Fruit fly (Drosophila melanogaster) whole organism, embryonic: ENCODE data around the gene MFS18.

Experiments
- ATbp ChIP-seq: fragments of 200-800 bp; sonication (Bioruptor generic); optimal IDR thresholded peaks from 2 replicates; lab custom pipeline; 2017; ENCODE audit warnings: missing biosample characterization, mild to moderate bottlenecking, missing genetic modification characterization, missing genetic modification reagents
- Adf1 ChIP-seq: fragments of 200-800 bp; sonication (Bioruptor generic); IDR thresholded peaks from 2 replicates; pipeline ENCODE4 v1.3.6; 2022; ENCODE audit warnings: missing biosample characterization, missing genetic modification characterization
- Aef1 ChIP-seq: fragments of 200-800 bp; sonication (Bioruptor generic); IDR thresholded peaks from 3 replicates; pipeline ENCODE4 v1.3.6; 2022; ENCODE audit warnings: missing biosample characterization, missing genetic modification characterization
- Bgb ChIP-seq: fragments of 200-800 bp; sonication (Bioruptor generic); IDR thresholded peaks from 2 replicates; pipeline ENCODE4 v1.3.6; 2022; ENCODE audit warnings: missing biosample characterization, missing genetic modification characterization; ENCODE audit not compliant: partially characterized antibody
- BtbVII ChIP-seq: fragments of 200-800 bp; sonication (Bioruptor generic); optimal IDR thresholded peaks from 3 replicates; lab custom pipeline; 2017; ENCODE audit warnings: missing biosample characterization, mild to moderate bottlenecking, missing genetic modification characterization
- CG10431 ChIP-seq: fragments of 200-800 bp; sonication (Bioruptor generic); optimal IDR thresholded peaks from 3 replicates; lab custom pipeline; 2018; ENCODE audit warnings: missing biosample characterization, mild to moderate bottlenecking, missing genetic modification characterization
- CG10959 ChIP-seq: fragments of 200-800 bp; sonication (Bioruptor generic); IDR thresholded peaks from 2 replicates; pipeline ENCODE4 v1.3.6; 2022; ENCODE audit warnings: missing biosample characterization, missing genetic modification characterization
- CG11696 ChIP-seq: fragments of 200-800 bp; sonication (Bioruptor generic); IDR thresholded peaks from 2 replicates; pipeline ENCODE4 v1.3.6; 2022; ENCODE audit warnings: missing biosample characterization, missing genetic modification characterization
- CG13287 ChIP-seq: fragments of 200-800 bp; sonication (Bioruptor generic); IDR thresholded peaks from 2 replicates; pipeline ENCODE4 v1.3.6; 2022; ENCODE audit warnings: missing biosample characterization, missing genetic modification characterization; ENCODE audit not compliant: partially characterized antibody
- CG13624 ChIP-seq: fragments of 200-800 bp; sonication (Bioruptor generic); optimal IDR thresholded peaks from 2 replicates; lab custom pipeline; 2016; ENCODE audit warnings: missing biosample characterization, missing genetic modification characterization
- CG16779 ChIP-seq: fragments of 200-800 bp; sonication (Bioruptor generic); IDR thresholded peaks from 2 replicates; pipeline ENCODE4 v1.3.6; 2022; ENCODE audit warnings: missing biosample characterization, missing genetic modification characterization
- CG17912 ChIP-seq: fragments of 200-800 bp; sonication (Bioruptor generic); optimal IDR thresholded peaks from 2 replicates; lab custom pipeline; 2018; ENCODE audit warnings: missing biosample characterization, mild to moderate bottlenecking, missing genetic modification characterization
- CG2129 ChIP-seq: fragments of 200-800 bp; sonication (Bioruptor generic); IDR thresholded peaks from 2 replicates; pipeline ENCODE4 v1.3.6; 2022; ENCODE audit warnings: missing biosample characterization, missing genetic modification characterization; ENCODE audit not compliant: partially characterized antibody
- CG2889 ChIP-seq: fragments of 200-800 bp; sonication (Bioruptor generic); IDR thresholded peaks from 3 replicates; pipeline ENCODE4 v1.3.6; 2022; ENCODE audit warnings: missing biosample characterization, missing genetic modification characterization
- CG3163 ChIP-seq: fragments of 200-800 bp; sonication (Bioruptor generic); optimal IDR thresholded peaks from 3 replicates; lab custom pipeline; 2016; ENCODE audit warnings: missing biosample characterization, missing genetic modification characterization
- CG3407 ChIP-seq: fragments of 200-800 bp; sonication (Bioruptor generic); optimal IDR thresholded peaks from 2 replicates; lab custom pipeline; 2018; ENCODE audit warnings: missing biosample characterization, mild to moderate bottlenecking, missing genetic modification characterization
- CG34224 ChIP-seq: fragments of 200-800 bp; sonication (Bioruptor generic); IDR thresholded peaks from 3 replicates; pipeline ENCODE4 v1.3.6; 2022; ENCODE audit warnings: missing biosample characterization, missing genetic modification characterization; ENCODE audit not compliant: partially characterized antibody
- CG4730 ChIP-seq: fragments of 200-800 bp; sonication (Bioruptor generic); IDR thresholded peaks from 2 replicates; pipeline ENCODE4 v1.3.6; 2022; ENCODE audit warnings: missing biosample characterization, missing genetic modification characterization
- CG5953 ChIP-seq: fragments of 200-800 bp; sonication (Bioruptor generic); IDR thresholded peaks from 2 replicates; pipeline ENCODE4 v1.3.6; 2022; ENCODE audit warnings: missing biosample characterization, missing genetic modification characterization
- CG6765 ChIP-seq: fragments of 200-800 bp; sonication (Bioruptor generic); optimal IDR thresholded peaks from 3 replicates; lab custom pipeline; 2017; ENCODE audit warnings: missing biosample characterization, mild to moderate bottlenecking, missing genetic modification characterization
- CG7372 ChIP-seq: fragments of 200-800 bp; sonication (Bioruptor generic); IDR thresholded peaks from 2 replicates; pipeline ENCODE4 v1.3.6; 2022; ENCODE audit warnings: missing biosample characterization, missing genetic modification characterization
- CG8281 ChIP-seq: fragments of 200-800 bp; sonication (Bioruptor generic); optimal IDR thresholded peaks from 2 replicates; lab custom pipeline; 2018; ENCODE audit warnings: missing biosample characterization, mild to moderate bottlenecking, missing genetic modification characterization, moderate library complexity
- CG9876 ChIP-seq: fragments of 200-800 bp; sonication (Bioruptor generic); optimal IDR thresholded peaks from 2 replicates; lab custom pipeline; 2016; ENCODE audit warnings: missing biosample characterization, missing genetic modification characterization
- CTCF ChIP-seq: fragments of 200-800 bp; sonication (Bioruptor generic); optimal IDR thresholded peaks from 2 replicates; lab custom pipeline; 2017; ENCODE audit warnings: missing biosample characterization, mild to moderate bottlenecking, missing genetic modification characterization, moderate library complexity
- Deaf1 ChIP-seq: fragments of 200-800 bp; optimal IDR thresholded peaks from 3 replicates; lab custom pipeline; 2019; ENCODE audit warnings: missing biosample characterization, mild to moderate bottlenecking, missing genetic modification characterization, moderate library complexity
- HmgZ ChIP-seq: fragments of 200-800 bp; sonication (Bioruptor generic); optimal IDR thresholded peaks from 2 replicates; lab custom pipeline; 2018; ENCODE audit warnings: missing biosample characterization, mild to moderate bottlenecking, missing genetic modification characterization
- Hr39 ChIP-seq: fragments of >200 bp; optimal IDR thresholded peaks from 2 replicates; lab custom pipeline; 2017
- Nf-YA ChIP-seq: fragments of 200-800 bp; sonication (Bioruptor generic); IDR thresholded peaks from 2 replicates; pipeline ENCODE4 v1.3.6; 2022; ENCODE audit warnings: missing biosample characterization, missing genetic modification characterization
- Opbp ChIP-seq: fragments of 200-800 bp; sonication (Bioruptor generic); IDR thresholded peaks from 3 replicates; pipeline ENCODE4 v1.3.6; 2022; ENCODE audit warnings: missing biosample characterization, missing genetic modification characterization; ENCODE audit not compliant: partially characterized antibody
- Sry-β ChIP-seq: fragments of 200-800 bp; sonication (Bioruptor generic); optimal IDR thresholded peaks from 2 replicates; lab custom pipeline; 2018; ENCODE audit warnings: missing biosample characterization, mild to moderate bottlenecking, missing genetic modification characterization, moderate library complexity
- YL-1 ChIP-seq: fragments of 200-800 bp; sonication (Bioruptor generic); optimal IDR thresholded peaks from 3 replicates; lab custom pipeline; 2017; ENCODE audit warnings: missing biosample characterization, mild to moderate bottlenecking, missing genetic modification characterization
- ab ChIP-seq: fragments of 200-800 bp; sonication (Bioruptor generic); optimal IDR thresholded peaks from 2 replicates; lab custom pipeline; 2016; ENCODE audit warnings: missing biosample characterization, missing genetic modification characterization
- amos ChIP-seq: fragments of 200-800 bp; sonication (Bioruptor generic); IDR thresholded peaks from 2 replicates; pipeline ENCODE4 v1.3.6; 2022; ENCODE audit warnings: missing biosample characterization, missing genetic modification characterization; ENCODE audit not compliant: partially characterized antibody
- bigmax ChIP-seq: fragments of 200-800 bp; sonication (Bioruptor generic); optimal IDR thresholded peaks from 2 replicates; lab custom pipeline; 2018; ENCODE audit warnings: missing biosample characterization, mild to moderate bottlenecking, missing genetic modification characterization
- bsh ChIP-seq, 2 experiments: fragments of 200-800 bp; sonication (Bioruptor generic); optimal IDR thresholded peaks; 2 replicates each; lab custom pipeline; 2017 to 2018; ENCODE audit warnings: mild to moderate bottlenecking in 2 of 2, missing biosample characterization in 2 of 2, missing genetic modification characterization in 2 of 2, moderate library complexity in 1 of 2
- dmrt11E ChIP-seq: fragments of 200-800 bp; sonication (Bioruptor generic); optimal IDR thresholded peaks from 3 replicates; lab custom pipeline; 2018; ENCODE audit warnings: missing biosample characterization, mild to moderate bottlenecking, missing genetic modification characterization, moderate library complexity
- dpn ChIP-seq, 2 experiments: fragments of 200-800 bp; sonication (Bioruptor generic); optimal IDR thresholded peaks; 3 replicates each; lab custom pipeline; 2016; ENCODE audit warnings: missing biosample characterization in 2 of 2, missing genetic modification characterization in 2 of 2
- fd3F ChIP-seq: fragments of 200-800 bp; sonication (Bioruptor generic); optimal IDR thresholded peaks from 2 replicates; lab custom pipeline; 2018; ENCODE audit warnings: missing biosample characterization, mild to moderate bottlenecking, missing genetic modification characterization, moderate library complexity
- gfzf ChIP-seq: fragments of 200-800 bp; sonication (Bioruptor generic); optimal IDR thresholded peaks from 2 replicates; lab custom pipeline; 2016; ENCODE audit warnings: missing biosample characterization, mild to moderate bottlenecking, missing genetic modification characterization, moderate library complexity
- gsb ChIP-seq: fragments of 200-800 bp; sonication (Bioruptor generic); IDR thresholded peaks from 2 replicates; pipeline ENCODE4 v1.3.6; 2022; ENCODE audit warnings: missing biosample characterization, missing genetic modification characterization
- mam ChIP-seq: fragments of 200-800 bp; sonication (Bioruptor generic); optimal IDR thresholded peaks from 3 replicates; lab custom pipeline; 2016; ENCODE audit warnings: missing biosample characterization, missing genetic modification characterization
- sens ChIP-seq: fragments of 200-800 bp; sonication (Bioruptor generic); peaks from one replicate; lab custom pipeline; 2016; ENCODE audit warnings: missing biosample characterization, missing genetic modification characterization
- sr ChIP-seq: fragments of 200-800 bp; sonication (Bioruptor generic); IDR thresholded peaks from 3 replicates; pipeline ENCODE4 v1.3.6; 2022; ENCODE audit warnings: missing biosample characterization, missing genetic modification characterization
- twi ChIP-seq: fragments of 200-800 bp; optimal IDR thresholded peaks from 2 replicates; lab custom pipeline; 2019; ENCODE audit warnings: missing biosample characterization, mild to moderate bottlenecking, missing genetic modification characterization, moderate library complexity
- unc-4 ChIP-seq: fragments of 200-800 bp; sonication (Bioruptor generic); IDR thresholded peaks from 2 replicates; pipeline ENCODE4 v1.3.6; 2022; ENCODE audit warnings: missing biosample characterization, missing genetic modification characterization; ENCODE audit not compliant: partially characterized antibody
- vnd ChIP-seq: fragments of 200-800 bp; sonication (Bioruptor generic); IDR thresholded peaks from 3 replicates; pipeline ENCODE4 v1.3.6; 2022; ENCODE audit warnings: missing biosample characterization, missing genetic modification characterization; ENCODE audit not compliant: partially characterized antibody
- yki ChIP-seq: fragments of >200 bp; optimal IDR thresholded peaks from 3 replicates; lab custom pipeline; 2018
- z ChIP-seq: fragments of 200-800 bp; sonication (Bioruptor generic); IDR thresholded peaks from 3 replicates; pipeline ENCODE4 v1.3.6; 2022; ENCODE audit warnings: missing biosample characterization, missing genetic modification characterization
- zfh1 ChIP-seq: fragments of 200-800 bp; sonication (Bioruptor generic); IDR thresholded peaks from 3 replicates; pipeline ENCODE4 v1.3.6; 2022; ENCODE audit warnings: missing biosample characterization, missing genetic modification characterization

The MFS18 gene

DNA sequence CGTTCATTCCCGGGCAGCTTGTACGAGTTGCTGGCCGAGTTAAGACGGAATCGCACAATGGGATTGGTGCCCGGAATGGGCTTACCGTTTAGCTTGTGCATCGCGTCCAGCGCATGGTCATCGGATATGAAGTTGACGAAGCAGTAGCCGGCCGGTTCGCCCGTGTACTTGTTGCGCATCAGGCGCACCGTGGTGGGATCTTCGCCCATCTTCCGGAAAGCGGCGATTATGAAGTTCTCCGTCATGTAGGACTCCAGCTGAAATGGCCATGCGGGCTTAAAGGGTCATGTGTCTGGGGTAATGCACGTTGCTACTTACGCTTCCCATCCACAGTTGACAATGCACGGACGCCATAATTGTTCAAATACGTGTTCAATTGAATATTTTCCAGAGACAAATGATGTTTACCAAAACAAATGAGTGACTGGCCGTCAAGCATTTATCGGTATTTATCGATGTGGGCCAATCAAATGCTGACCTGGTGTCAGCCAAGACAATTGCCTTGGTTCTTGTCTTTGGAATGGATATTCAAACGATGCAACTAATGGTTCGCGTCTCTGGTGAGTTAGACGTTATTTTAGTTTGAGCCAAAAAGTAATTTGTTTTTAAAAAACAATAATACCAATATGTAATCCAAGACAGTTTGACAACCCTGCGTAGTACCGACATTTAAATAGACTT is 5.7 kb upstream of the MFS18 start, which contains the start of the genes Secp43 and ND-B8 (continued):
- TF ChIP-seq bigmax = no peak

DNA sequence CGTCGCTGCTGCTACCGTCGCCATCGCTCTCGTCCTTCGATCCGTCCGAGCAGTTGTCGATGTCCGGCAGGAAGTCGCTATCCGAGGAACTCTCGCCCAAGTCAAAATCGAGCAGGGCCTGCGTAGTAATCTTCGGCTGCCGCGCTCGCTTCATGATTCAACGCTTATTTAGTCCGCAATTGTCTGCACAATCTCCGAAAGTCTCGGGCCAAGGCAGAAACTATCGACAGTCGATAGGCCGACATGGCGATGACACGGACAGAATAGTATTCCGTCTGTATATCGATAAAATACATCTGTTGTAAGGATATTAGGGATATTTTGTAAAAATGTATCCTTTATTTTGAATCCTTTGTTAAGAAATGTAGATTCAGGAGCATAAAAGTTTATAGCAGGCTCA is 4.4 kb upstream of the MFS18 start, which contains the start of gene CG15439:
Gene CG15439 (minus strand): TSS at position 241 of the 400 bp plus-strand sequence.
- TF ChIP-seq CG4730 (no peak), vnd (peak; percentile 72), unc-4 (peak; percentile 77), CG13287 (GFP tag; lab: Robert Waterston, UW) (peak; percentile 83), dmrt11E (tag; lab: Kevin White, UChicago) (no peak), sr (no peak), ATbp (GFP tag; lab: Kevin White, UChicago) (no peak), CG10431 (GFP tag; lab: Kevin White, UChicago) (no peak), HmgZ (tag; lab: Kevin White, UChicago) (no peak), CG9876 (GFP tag; lab: Kevin White, UChicago) (no peak), Adf1 (GFP tag; lab: Robert Waterston, UW) (no peak), CG2889 (GFP tag; lab: Robert Waterston, UW) (no peak), z (GFP tag; lab: Robert Waterston, UW) (no peak), CG2129 (GFP tag; lab: Robert Waterston, UW) (peak; percentile 43; the same call in 1 of the 2 replicates), gfzf (no peak), mam (GFP tag; lab: Kevin White, UChicago) (no peak), amos (GFP tag; lab: Robert Waterston, UW) (peak; percentile 72), BtbVII (GFP tag; lab: Kevin White, UChicago) (no peak), yki (no peak), Bgb (GFP tag; lab: Robert Waterston, UW) (peak; percentile 72), fd3F (GFP tag; lab: Kevin White, UChicago) (no peak), CG8281 (no peak), CG10959 (GFP tag; lab: Robert Waterston, UW) (no peak), Hr39 (no peak), bsh (GFP tag; optimal IDR thresholded peaks at IDR 0.05; lab: Kevin White, UChicago) (no peak), dpn (GFP tag; optimal IDR thresholded peaks at IDR 0.05; lab: Kevin White, UChicago) (no peak), CG13624 (GFP tag; lab: Kevin White, UChicago) (no peak), CG6765 (GFP tag; lab: Kevin White, UChicago) (no peak), CG3407 (GFP tag; lab: Kevin White, UChicago) (no peak), Aef1 (GFP tag; lab: Robert Waterston, UW) (no peak), zfh1 (GFP tag; lab: Robert Waterston, UW) (no peak), CG16779 (no peak), CG7372 (no peak), ab (GFP tag; lab: Kevin White, UChicago) (no peak), sens (no peak), YL-1 (GFP tag; lab: Kevin White, UChicago) (peak; percentile 22), CG34224 (peak; percentile 86), twi (no peak), gsb (no peak), Sry-β (GFP tag; lab: Kevin White, UChicago) (no peak), Opbp (peak; percentile 76; the same call in 2 of the 3 replicates), CG17912 (GFP tag; lab: Kevin White, UChicago) (no peak), CG3163 (no peak), CG5953 (no peak), Deaf1 (tag; lab: Kevin White, UChicago) (no peak), Nf-YA (GFP tag; lab: Robert Waterston, UW) (no peak), CG11696 (GFP tag; lab: Robert Waterston, UW) (no peak), CTCF (GFP tag; lab: Kevin White, UChicago) (no peak)
